Worm (Caenorhabditis elegans) whole organism, L2 larva: ENCODE results near the gene K07E3.4.

Source experiments
- ama-1 ChIP-seq: fragments of 150-350 bp; optimal IDR thresholded peaks from 2 replicates; lab custom pipeline; 2018; ENCODE audit warnings: inconsistent platforms
- crh-2 ChIP-seq: sonication (generic microtip); optimal IDR thresholded peaks from 2 replicates; lab custom pipeline; 2017; ENCODE audit warnings: missing biosample characterization, missing genetic modification characterization
- gmeb-1 ChIP-seq: fragments of 150-350 bp; optimal IDR thresholded peaks from 2 replicates; lab custom pipeline; 2014; ENCODE audit warnings: missing biosample characterization, missing genetic modification characterization
- lsy-2 ChIP-seq, 2 experiments: fragments of 150-350 bp in 1 of 2; sonication (generic microtip) in 1 of 2; optimal IDR thresholded peaks; 2 replicates each; lab custom pipeline; 2014 to 2017; ENCODE audit warnings: missing biosample characterization in 2 of 2, missing genetic modification characterization in 2 of 2
- nhr-25 ChIP-seq: fragments of 150-350 bp; sonication (generic microtip); optimal IDR thresholded peaks from 3 replicates; lab custom pipeline; 2014; ENCODE audit warnings: missing biosample characterization, missing genetic modification characterization
- snpc-4 ChIP-seq: fragments of 150-350 bp; optimal IDR thresholded peaks from 2 replicates; lab custom pipeline; 2014; ENCODE audit warnings: missing biosample characterization, missing genetic modification characterization

DNA sequence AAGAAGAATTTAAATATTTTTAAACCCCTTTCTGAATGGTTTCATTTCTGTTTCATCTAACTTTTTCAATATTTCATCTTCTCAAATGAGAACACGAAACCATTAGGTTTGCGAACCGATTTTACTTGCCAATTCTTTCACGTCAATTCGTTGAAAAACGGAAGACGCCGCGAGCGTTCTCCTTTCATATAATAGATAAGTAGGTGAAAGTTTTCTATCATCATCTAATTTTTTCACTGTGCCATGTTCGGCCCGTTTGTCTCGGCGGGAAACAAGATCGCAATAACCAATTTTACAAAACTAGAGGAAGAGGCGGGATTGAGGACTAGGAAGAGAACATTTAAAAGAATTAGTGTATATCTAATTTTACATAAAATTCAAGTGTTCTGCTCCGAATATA is 38.7 kb downstream of the K07E3.4 start, which contains the start of gene C18A11.4:
- TF ChIP-seq crh-2 (tag; lab: Kevin White, UChicago) (no peak), snpc-4 (no peak), nhr-25 (tag; lab: Kevin White, UChicago) (no peak), gmeb-1 (no peak), lsy-2 (tag; optimal IDR thresholded peaks at IDR 0.05; lab: Kevin White, UChicago) (no peak), ama-1 (no peak)
